Worm (Caenorhabditis elegans) whole organism, L1 larva: Measurements from ENCODE around the gene plpp-1.2.

Source experiments
- C04F5.9 ChIP-seq: sonication (generic microtip); optimal IDR thresholded peaks from 2 replicates; lab custom pipeline; 2016; ENCODE audit warnings: missing genetic modification characterization, missing compliant biosample characterization
- C16A3.4 ChIP-seq: fragments of 150-350 bp; optimal IDR thresholded peaks from 2 replicates; lab custom pipeline; 2014; ENCODE audit warnings: missing biosample characterization, missing genetic modification characterization
- F16B12.6 ChIP-seq: fragments of 150-350 bp; optimal IDR thresholded peaks from 2 replicates; lab custom pipeline; 2014; ENCODE audit warnings: missing biosample characterization, missing genetic modification characterization
- Y116A8C.19 ChIP-seq: sonication (generic microtip); optimal IDR thresholded peaks from 2 replicates; lab custom pipeline; 2016; ENCODE audit warnings: missing compliant biosample characterization, missing genetic modification characterization, borderline replicate concordance
- alr-1 ChIP-seq: fragments of 200-800 bp; sonication (Bioruptor generic); optimal IDR thresholded peaks from 2 replicates; lab custom pipeline; 2018; ENCODE audit warnings: borderline replicate concordance, mild to moderate bottlenecking, missing genetic modification characterization, missing compliant biosample characterization
- aly-2 ChIP-seq: fragments of 150-350 bp; optimal IDR thresholded peaks from 2 replicates; lab custom pipeline; 2014; ENCODE audit warnings: missing biosample characterization, missing genetic modification characterization
- ama-1 ChIP-seq: fragments of 150-350 bp; optimal IDR thresholded peaks from 2 replicates; lab custom pipeline; 2014
- dpl-1 ChIP-seq, 3 experiments: fragments of 150-350 bp in 2 of 3; sonication (generic microtip) in 1 of 3; optimal IDR thresholded peaks; 2 replicates each; lab custom pipeline; 2014 to 2017; ENCODE audit warnings: missing biosample characterization in 3 of 3, missing genetic modification characterization in 3 of 3, missing genetic modification reagents in 3 of 3
- dsc-1 ChIP-seq: sonication (generic microtip); optimal IDR thresholded peaks from 2 replicates; lab custom pipeline; 2016; ENCODE audit warnings: mild to moderate bottlenecking, missing genetic modification characterization, missing compliant biosample characterization
- efl-1 ChIP-seq, 4 experiments: fragments of 150-350 bp; optimal IDR thresholded peaks in 3 of 4; peaks in 1 of 4; 1 replicate in 1 of 4; 2 replicates in 3 of 4; lab custom pipeline; 2014; ENCODE audit warnings: missing biosample characterization in 2 of 4, missing genetic modification characterization in 2 of 4, missing genetic modification reagents in 2 of 4
- elt-2 ChIP-seq: sonication (generic microtip); optimal IDR thresholded peaks from 2 replicates; lab custom pipeline; 2016; ENCODE audit warnings: missing genetic modification characterization, mild to moderate bottlenecking, inconsistent platforms, missing compliant biosample characterization, missing genetic modification reagents
- elt-3 ChIP-seq, 6 experiments: fragments of 150-350 bp in 1 of 6; sonication (generic microtip); optimal IDR thresholded peaks; 2 replicates each; lab custom pipeline; 2017 to 2018; ENCODE audit warnings: missing biosample characterization in 6 of 6, missing genetic modification characterization in 6 of 6, inconsistent platforms in 1 of 6
- ets-5 ChIP-seq: fragments of 200-800 bp; sonication (Bioruptor generic); IDR thresholded peaks from 2 replicates; pipeline ENCODE4 v1.3.6; 2022; ENCODE audit warnings: missing genetic modification characterization, missing compliant biosample characterization
- fkh-10 ChIP-seq: sonication (generic microtip); optimal IDR thresholded peaks from 2 replicates; lab custom pipeline; 2017; ENCODE audit warnings: missing biosample characterization, missing genetic modification reagents, missing genetic modification characterization
- fkh-8 ChIP-seq: sonication (generic microtip); optimal IDR thresholded peaks from 2 replicates; lab custom pipeline; 2016; ENCODE audit warnings: mild to moderate bottlenecking, missing genetic modification characterization, missing compliant biosample characterization
- hpl-2 ChIP-seq: fragments of 150-350 bp; optimal IDR thresholded peaks from 2 replicates; lab custom pipeline; 2014; ENCODE audit warnings: missing biosample characterization, missing genetic modification reagents, missing genetic modification characterization
- isw-1 ChIP-seq: fragments of 200-800 bp; sonication (Bioruptor generic); IDR thresholded peaks from 2 replicates; pipeline ENCODE4 v1.3.6; 2022; ENCODE audit warnings: missing genetic modification characterization, missing compliant biosample characterization
- lin-14 ChIP-seq: fragments of 200-800 bp; sonication (Bioruptor generic); optimal IDR thresholded peaks from 2 replicates; lab custom pipeline; 2018; ENCODE audit warnings: mild to moderate bottlenecking, missing genetic modification characterization, moderate library complexity, missing compliant biosample characterization
- lin-15B ChIP-seq: fragments of 150-350 bp; sonication (generic microtip); optimal IDR thresholded peaks from 3 replicates; lab custom pipeline; 2014; ENCODE audit warnings: missing biosample characterization, missing genetic modification characterization
- lin-35 ChIP-seq, 2 experiments: fragments of 150-350 bp; optimal IDR thresholded peaks; 2 replicates each; lab custom pipeline; 2014; ENCODE audit warnings: missing biosample characterization in 2 of 2, missing genetic modification characterization in 2 of 2, missing genetic modification reagents in 2 of 2
- lin-39 ChIP-seq: fragments of 150-350 bp; optimal IDR thresholded peaks from 2 replicates; lab custom pipeline; 2014; ENCODE audit warnings: missing biosample characterization, missing genetic modification reagents, missing genetic modification characterization
- lsy-2 ChIP-seq, 2 experiments: fragments of 150-350 bp; optimal IDR thresholded peaks; 2 replicates each; lab custom pipeline; 2014; ENCODE audit warnings: missing biosample characterization in 2 of 2, missing genetic modification characterization in 2 of 2
- mdl-1 ChIP-seq, 2 experiments: fragments of 150-350 bp; optimal IDR thresholded peaks; 2 replicates each; lab custom pipeline; 2014 to 2017; ENCODE audit warnings: missing biosample characterization in 2 of 2, missing genetic modification characterization in 2 of 2, inconsistent platforms in 1 of 2
- mep-1 ChIP-seq: fragments of 150-350 bp; optimal IDR thresholded peaks from 2 replicates; lab custom pipeline; 2014; ENCODE audit warnings: missing biosample characterization, missing genetic modification characterization
- nhr-12 ChIP-seq: sonication (generic microtip); optimal IDR thresholded peaks from 2 replicates; lab custom pipeline; 2017; ENCODE audit warnings: missing biosample characterization, missing genetic modification characterization
- nhr-19 ChIP-seq: fragments of 200-800 bp; sonication (Bioruptor generic); conservative IDR thresholded peaks from 2 replicates; pipeline ENCODE4 v1.3.6; 2022; ENCODE audit warnings: missing genetic modification characterization, missing compliant biosample characterization
- nhr-237 ChIP-seq: fragments of 150-350 bp; optimal IDR thresholded peaks from 2 replicates; lab custom pipeline; 2014; ENCODE audit warnings: missing biosample characterization, missing genetic modification characterization
- nhr-28 ChIP-seq: fragments of 150-350 bp; optimal IDR thresholded peaks from 2 replicates; lab custom pipeline; 2014; ENCODE audit warnings: missing biosample characterization, missing genetic modification characterization
- nhr-47 ChIP-seq: sonication (generic microtip); optimal IDR thresholded peaks from 2 replicates; lab custom pipeline; 2016; ENCODE audit warnings: mild to moderate bottlenecking, missing genetic modification characterization, moderate library complexity, missing compliant biosample characterization
- nhr-71 ChIP-seq: sonication (generic microtip); optimal IDR thresholded peaks from 2 replicates; lab custom pipeline; 2016; ENCODE audit warnings: mild to moderate bottlenecking, missing genetic modification characterization, moderate library complexity, missing compliant biosample characterization
- nhr-76 ChIP-seq: sonication (generic microtip); optimal IDR thresholded peaks from 2 replicates; lab custom pipeline; 2017; ENCODE audit warnings: missing biosample characterization, missing genetic modification characterization
- nhr-77 ChIP-seq: fragments of 150-350 bp; optimal IDR thresholded peaks from 2 replicates; lab custom pipeline; 2014; ENCODE audit warnings: missing biosample characterization, missing genetic modification characterization
- nhr-84 ChIP-seq: sonication (generic microtip); optimal IDR thresholded peaks from 2 replicates; lab custom pipeline; 2017; ENCODE audit warnings: missing biosample characterization, missing genetic modification characterization
- nhr-85 ChIP-seq: sonication (generic microtip); peaks from one replicate; lab custom pipeline; 2016; ENCODE audit warnings: missing genetic modification characterization, inconsistent platforms, missing compliant biosample characterization
- nhr-90 ChIP-seq: sonication (generic microtip); optimal IDR thresholded peaks from 2 replicates; lab custom pipeline; 2016; ENCODE audit warnings: mild to moderate bottlenecking, missing genetic modification characterization, missing compliant biosample characterization; ENCODE audit not compliant: poor library complexity
- pag-3 ChIP-seq: sonication (generic microtip); optimal IDR thresholded peaks from 2 replicates; lab custom pipeline; 2017; ENCODE audit warnings: missing genetic modification characterization, mild to moderate bottlenecking, missing compliant biosample characterization, antibody characterized with exemption, borderline replicate concordance; ENCODE audit not compliant: insufficient read depth
- rnt-1 ChIP-seq: sonication (generic microtip); optimal IDR thresholded peaks from 2 replicates; lab custom pipeline; 2016; ENCODE audit warnings: mild to moderate bottlenecking, missing genetic modification characterization, moderate library complexity, missing compliant biosample characterization
- snpc-4 ChIP-seq: fragments of 150-350 bp; optimal IDR thresholded peaks from 2 replicates; lab custom pipeline; 2014; ENCODE audit warnings: missing biosample characterization, missing genetic modification characterization
- snu-23 ChIP-seq: sonication (generic microtip); optimal IDR thresholded peaks from 2 replicates; lab custom pipeline; 2016; ENCODE audit warnings: missing genetic modification characterization, missing compliant biosample characterization
- sox-4 ChIP-seq: sonication (generic microtip); optimal IDR thresholded peaks from 2 replicates; lab custom pipeline; 2016; ENCODE audit warnings: missing genetic modification characterization, missing compliant biosample characterization
- sup-37 ChIP-seq: fragments of 200-800 bp; sonication (Bioruptor generic); optimal IDR thresholded peaks from 2 replicates; lab custom pipeline; 2018; ENCODE audit warnings: mild to moderate bottlenecking, missing genetic modification characterization, missing compliant biosample characterization
- tbx-2 ChIP-seq: sonication (generic microtip); optimal IDR thresholded peaks from 2 replicates; lab custom pipeline; 2016; ENCODE audit warnings: missing genetic modification characterization, missing compliant biosample characterization
- tlp-1 ChIP-seq: fragments of 150-350 bp; optimal IDR thresholded peaks from 2 replicates; lab custom pipeline; 2014; ENCODE audit warnings: missing biosample characterization, missing genetic modification characterization
- unc-130 ChIP-seq: fragments of 150-350 bp; optimal IDR thresholded peaks from 2 replicates; lab custom pipeline; 2017; ENCODE audit warnings: missing biosample characterization, missing genetic modification characterization, inconsistent platforms
- unc-62 ChIP-seq: fragments of 150-350 bp; optimal IDR thresholded peaks from 2 replicates; lab custom pipeline; 2014; ENCODE audit warnings: missing biosample characterization, missing genetic modification reagents, missing genetic modification characterization
- vab-15 ChIP-seq: sonication (generic microtip); optimal IDR thresholded peaks from 2 replicates; lab custom pipeline; 2017; ENCODE audit warnings: missing genotype, mild to moderate bottlenecking, missing genetic modification characterization, missing compliant biosample characterization
- xbp-1 ChIP-seq: sonication (generic microtip); optimal IDR thresholded peaks from 2 replicates; lab custom pipeline; 2016; ENCODE audit warnings: missing genetic modification characterization, missing compliant biosample characterization
- zag-1 ChIP-seq: fragments of 150-350 bp; optimal IDR thresholded peaks from 2 replicates; lab custom pipeline; 2014; ENCODE audit warnings: missing biosample characterization, missing genetic modification characterization
- zip-4 ChIP-seq: fragments of 200-800 bp; sonication (Bioruptor generic); optimal IDR thresholded peaks from 2 replicates; lab custom pipeline; 2018; ENCODE audit warnings: mild to moderate bottlenecking, missing genetic modification characterization, moderate library complexity, missing compliant biosample characterization
- ztf-11 ChIP-seq, 2 experiments: sonication (generic microtip); optimal IDR thresholded peaks; 2 replicates each; lab custom pipeline; 2016 to 2017; ENCODE audit warnings: missing genetic modification characterization in 2 of 2, missing biosample characterization in 1 of 2, missing compliant biosample characterization in 1 of 2
- ztf-4 ChIP-seq: fragments of 150-350 bp; optimal IDR thresholded peaks from 2 replicates; lab custom pipeline; 2014; ENCODE audit warnings: missing biosample characterization, missing genetic modification characterization

The plpp-1.2 gene

DNA sequence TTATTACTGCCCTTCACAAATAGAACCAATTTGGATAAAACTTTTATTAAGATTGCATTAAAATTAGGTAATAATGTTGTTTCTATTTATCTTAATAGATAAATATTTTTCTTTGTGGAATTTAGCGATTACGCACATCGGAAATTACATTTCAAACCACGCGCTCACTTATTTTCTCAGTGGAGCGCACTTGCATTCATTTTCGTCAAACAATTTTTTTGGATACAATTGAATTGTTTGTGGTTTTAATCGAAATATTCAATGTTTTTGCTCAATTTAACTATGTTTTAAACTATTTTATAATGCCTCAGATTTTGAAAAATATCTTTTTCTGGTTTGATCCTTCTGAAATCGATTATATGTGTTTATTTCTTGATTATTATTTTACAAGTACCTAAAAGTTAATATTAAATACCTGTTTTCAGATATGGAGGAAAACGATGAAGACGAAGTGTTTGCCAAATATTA, 50.7 kb downstream of the plpp-1.2 start, which contains the start of gene utp-20 (continued):
- no peak for TF ChIP-seq C04F5.9 (tag; lab: Kevin White, UChicago)
- TF ChIP-seq ztf-4: no peak
- TF ChIP-seq ztf-11 (tag; optimal IDR thresholded peaks at IDR 0.05; lab: Kevin White, UChicago): no peak
- peak; percentile 66 for TF ChIP-seq nhr-71 (tag; lab: Kevin White, UChicago)
- TF ChIP-seq nhr-85: peak; percentile 65
- peak; percentile 52 for TF ChIP-seq rnt-1
- TF ChIP-seq lin-35 (GFP tag; optimal IDR thresholded peaks at IDR 0.05; lab: Kevin White, UChicago): peak; percentile 90 to 97
- peak; percentile 83 for TF ChIP-seq C16A3.4 (tag; lab: Kevin White, UChicago)
- TF ChIP-seq tbx-2: no peak
- TF ChIP-seq snu-23 (GFP tag; lab: Kevin White, UChicago): peak; percentile 67
- TF ChIP-seq mep-1 (tag; lab: Kevin White, UChicago): peak; percentile 62
- TF ChIP-seq mdl-1 (tag; optimal IDR thresholded peaks at IDR 0.05; lab: Kevin White, UChicago): peak in 1 of 2 experiments; percentile 10
- TF ChIP-seq zag-1 (tag; lab: Kevin White, UChicago): no peak
- TF ChIP-seq elt-2 (tag; lab: Kevin White, UChicago): peak; percentile 5
- TF ChIP-seq lin-15B (tag; lab: Kevin White, UChicago): peak; percentile 22
- TF ChIP-seq xbp-1 (tag; lab: Kevin White, UChicago): peak; percentile 56
- peak; percentile 2 for TF ChIP-seq lin-39 (tag; lab: Kevin White, UChicago)
- TF ChIP-seq lsy-2 (tag; optimal IDR thresholded peaks at IDR 0.05; lab: Kevin White, UChicago): peak; percentile 69 to 82
- TF ChIP-seq nhr-28 (tag; lab: Kevin White, UChicago): no peak
- TF ChIP-seq fkh-10 (GFP tag; lab: Kevin White, UChicago): peak; percentile 3
- no peak for TF ChIP-seq alr-1 (tag; lab: Kevin White, UChicago)
- peak; percentile 19 for TF ChIP-seq unc-130 (tag; lab: Kevin White, UChicago)
- TF ChIP-seq dsc-1 (tag; lab: Kevin White, UChicago): no peak
- TF ChIP-seq unc-62 (GFP tag; lab: Kevin White, UChicago): no peak
- peak; percentile 81 to 92 for TF ChIP-seq efl-1 (optimal IDR thresholded peaks at IDR 0.05; lab: Kevin White, UChicago)
- peak; percentile 92 to 99 for TF ChIP-seq efl-1 (GFP tag; optimal IDR thresholded peaks at IDR 0.05 in 1 of 2; lab: Kevin White, UChicago)
- no peak for TF ChIP-seq pag-3 (tag; lab: Kevin White, UChicago)
- no peak for TF ChIP-seq nhr-77 (tag; lab: Kevin White, UChicago)
- no peak; the same call in 1 of the 2 replicates for TF ChIP-seq isw-1
- no peak for TF ChIP-seq nhr-76 (tag; lab: Kevin White, UChicago)
- no peak for TF ChIP-seq aly-2
- TF ChIP-seq zip-4 (GFP tag; lab: Kevin White, UChicago): no peak
- TF ChIP-seq dpl-1 (GFP tag; optimal IDR thresholded peaks at IDR 0.05; lab: Kevin White, UChicago): peak; percentile 83 to 93 (median 92)
- peak; percentile 60 for TF ChIP-seq lin-14 (GFP tag; lab: Kevin White, UChicago)
- TF ChIP-seq F16B12.6: peak; percentile 30
- peak in 1 of 6 experiments; percentile 35 for TF ChIP-seq elt-3 (tag; optimal IDR thresholded peaks at IDR 0.05; lab: Kevin White, UChicago)
- no peak for TF ChIP-seq sup-37
- TF ChIP-seq Y116A8C.19 (tag; lab: Kevin White, UChicago): no peak
- TF ChIP-seq vab-15: no peak
- peak; percentile 26 for TF ChIP-seq fkh-8 (tag; lab: Kevin White, UChicago)
- TF ChIP-seq hpl-2 (GFP tag; lab: Kevin White, UChicago): no peak
- no peak for TF ChIP-seq snpc-4 (tag; lab: Kevin White, UChicago)
- TF ChIP-seq ets-5 (GFP tag; lab: Robert Waterston, UW): no peak
- no peak for TF ChIP-seq nhr-84 (tag; lab: Kevin White, UChicago)
- no peak for TF ChIP-seq sox-4 (tag; lab: Kevin White, UChicago)
- TF ChIP-seq nhr-47: no peak
- no peak; the same call in 1 of the 2 replicates for TF ChIP-seq nhr-19 (GFP tag; lab: Robert Waterston, UW)
- TF ChIP-seq tlp-1 (tag; lab: Kevin White, UChicago): no peak
- TF ChIP-seq nhr-90 (tag; lab: Kevin White, UChicago): peak; percentile 55
- TF ChIP-seq nhr-12 (tag; lab: Kevin White, UChicago): no peak
- TF ChIP-seq nhr-237: no peak
- TF ChIP-seq ama-1: no peak
